Fruit fly (Drosophila melanogaster) whole organism, prepupa: ENCODE data around the gene CG33253.

Experiments used
- CG11294 ChIP-seq: fragments of 200-800 bp; sonication (Bioruptor generic); IDR thresholded peaks from 2 replicates; pipeline ENCODE4 v1.3.6; 2022; ENCODE audit warnings: missing biosample characterization, missing genetic modification characterization
- CG11902 ChIP-seq: fragments of 200-800 bp; sonication (Bioruptor generic); optimal IDR thresholded peaks from 3 replicates; lab custom pipeline; 2016; ENCODE audit warnings: missing biosample characterization, missing genetic modification characterization
- CG15336 ChIP-seq: fragments of 200-800 bp; sonication (Bioruptor generic); IDR thresholded peaks from 2 replicates; pipeline ENCODE4 v1.3.6; 2022; ENCODE audit warnings: missing biosample characterization, missing genetic modification characterization
- CG1621 ChIP-seq: fragments of 200-800 bp; sonication (Bioruptor generic); optimal IDR thresholded peaks from 3 replicates; lab custom pipeline; 2018; ENCODE audit warnings: missing biosample characterization, mild to moderate bottlenecking, missing genetic modification characterization
- CG32006 ChIP-seq: fragments of 200-800 bp; sonication (Bioruptor generic); optimal IDR thresholded peaks from 3 replicates; lab custom pipeline; 2017; ENCODE audit warnings: missing biosample characterization, mild to moderate bottlenecking, missing genetic modification characterization
- CG34406 ChIP-seq: fragments of 200-800 bp; sonication (Bioruptor generic); optimal IDR thresholded peaks from 3 replicates; lab custom pipeline; 2016; ENCODE audit warnings: missing biosample characterization, missing genetic modification characterization
- CG3919 ChIP-seq: fragments of 200-800 bp; sonication (Bioruptor generic); optimal IDR thresholded peaks from 3 replicates; lab custom pipeline; 2016; ENCODE audit warnings: missing biosample characterization, missing genetic modification characterization
- CG4318 ChIP-seq: fragments of 200-800 bp; sonication (Bioruptor generic); optimal IDR thresholded peaks from 3 replicates; lab custom pipeline; 2017; ENCODE audit warnings: missing biosample characterization, mild to moderate bottlenecking, missing genetic modification characterization
- CG6163 ChIP-seq: fragments of 200-800 bp; sonication (Bioruptor generic); IDR thresholded peaks from 3 replicates; pipeline ENCODE4 v1.3.6; 2022; ENCODE audit warnings: missing biosample characterization, missing genetic modification characterization
- CG6276 ChIP-seq: fragments of 200-800 bp; sonication (Bioruptor generic); optimal IDR thresholded peaks from 2 replicates; lab custom pipeline; 2017; ENCODE audit warnings: missing biosample characterization, mild to moderate bottlenecking, missing genetic modification characterization
- CG8319 ChIP-seq: fragments of 200-800 bp; sonication (Bioruptor generic); optimal IDR thresholded peaks from 3 replicates; lab custom pipeline; 2016; ENCODE audit warnings: missing biosample characterization, missing genetic modification characterization
- CG9139 ChIP-seq: fragments of 200-800 bp; sonication (Bioruptor generic); optimal IDR thresholded peaks from 3 replicates; lab custom pipeline; 2017; ENCODE audit warnings: missing biosample characterization, mild to moderate bottlenecking, missing genetic modification characterization
- Eip75B ChIP-seq: fragments of 200-800 bp; sonication (Bioruptor generic); optimal IDR thresholded peaks from 3 replicates; lab custom pipeline; 2016; ENCODE audit warnings: missing biosample characterization, missing genetic modification characterization
- Ets21C ChIP-seq: fragments of 200-800 bp; sonication (Bioruptor generic); optimal IDR thresholded peaks from 3 replicates; lab custom pipeline; 2016; ENCODE audit warnings: missing biosample characterization, missing genetic modification characterization
- Ets96B ChIP-seq: fragments of 200-800 bp; optimal IDR thresholded peaks from 2 replicates; lab custom pipeline; 2019; ENCODE audit warnings: missing biosample characterization, mild to moderate bottlenecking, missing genetic modification characterization, moderate library complexity
- Hr39 ChIP-seq: fragments of 200-800 bp; sonication (Bioruptor generic); optimal IDR thresholded peaks from 2 replicates; lab custom pipeline; 2016; ENCODE audit warnings: missing biosample characterization, missing genetic modification characterization
- Met ChIP-seq: fragments of 200-800 bp; sonication (Bioruptor generic); optimal IDR thresholded peaks from 3 replicates; lab custom pipeline; 2016; ENCODE audit warnings: missing biosample characterization, missing genetic modification characterization
- OdsH ChIP-seq: fragments of 200-800 bp; sonication (Bioruptor generic); optimal IDR thresholded peaks from 3 replicates; lab custom pipeline; 2016; ENCODE audit warnings: missing biosample characterization, missing genetic modification characterization
- Smox ChIP-seq: fragments of 200-800 bp; sonication (Bioruptor generic); optimal IDR thresholded peaks from 3 replicates; lab custom pipeline; 2016; ENCODE audit warnings: missing biosample characterization, missing genetic modification characterization
- Sox15 ChIP-seq: fragments of 200-800 bp; sonication (Bioruptor generic); optimal IDR thresholded peaks from 3 replicates; lab custom pipeline; 2016; ENCODE audit warnings: missing biosample characterization, missing genetic modification characterization
- acj6 ChIP-seq: fragments of 200-800 bp; sonication (Bioruptor generic); optimal IDR thresholded peaks from 3 replicates; lab custom pipeline; 2016; ENCODE audit warnings: missing biosample characterization, missing genetic modification characterization
- dac ChIP-seq: fragments of 200-800 bp; sonication (Bioruptor generic); optimal IDR thresholded peaks from 2 replicates; lab custom pipeline; 2017; ENCODE audit warnings: missing biosample characterization, mild to moderate bottlenecking, missing genetic modification characterization
- dsx ChIP-seq: fragments of 200-800 bp; optimal IDR thresholded peaks from 3 replicates; lab custom pipeline; 2019; ENCODE audit warnings: missing biosample characterization, mild to moderate bottlenecking, missing genetic modification characterization, moderate library complexity; ENCODE audit not compliant: poor library complexity, severe bottlenecking
- eg ChIP-seq: fragments of 200-800 bp; sonication (Bioruptor generic); IDR thresholded peaks from 3 replicates; pipeline ENCODE4 v1.3.6; 2022; ENCODE audit warnings: missing biosample characterization, missing genetic modification characterization
- fkh ChIP-seq: fragments of 200-800 bp; sonication (Bioruptor generic); optimal IDR thresholded peaks from 3 replicates; lab custom pipeline; 2017; ENCODE audit warnings: missing biosample characterization, mild to moderate bottlenecking, missing genetic modification characterization, moderate library complexity
- lz ChIP-seq: fragments of 200-800 bp; sonication (Bioruptor generic); optimal IDR thresholded peaks from 3 replicates; lab custom pipeline; 2016; ENCODE audit warnings: missing biosample characterization, missing genetic modification characterization
- pdm3 ChIP-seq: fragments of 200-800 bp; sonication (Bioruptor generic); optimal IDR thresholded peaks from 3 replicates; lab custom pipeline; 2016; ENCODE audit warnings: missing biosample characterization, missing genetic modification characterization
- ss ChIP-seq, 2 experiments: fragments of 200-800 bp; sonication (Bioruptor generic); optimal IDR thresholded peaks; 2 replicates in 1 of 2; 3 replicates in 1 of 2; lab custom pipeline; 2017 to 2018; ENCODE audit warnings: mild to moderate bottlenecking in 2 of 2, missing biosample characterization in 2 of 2, missing genetic modification characterization in 2 of 2, moderate library complexity in 1 of 2
- svp ChIP-seq: fragments of 200-800 bp; sonication (Bioruptor generic); peaks from one replicate; lab custom pipeline; 2016; ENCODE audit warnings: missing biosample characterization, missing genetic modification characterization
- topi ChIP-seq: fragments of 200-800 bp; sonication (Bioruptor generic); optimal IDR thresholded peaks from 3 replicates; lab custom pipeline; 2016; ENCODE audit warnings: missing biosample characterization, missing genetic modification characterization
- vri ChIP-seq: fragments of 200-800 bp; sonication (Bioruptor generic); optimal IDR thresholded peaks from 3 replicates; lab custom pipeline; 2016; ENCODE audit warnings: missing biosample characterization, mild to moderate bottlenecking, missing genetic modification characterization

The CG33253 gene

DNA sequence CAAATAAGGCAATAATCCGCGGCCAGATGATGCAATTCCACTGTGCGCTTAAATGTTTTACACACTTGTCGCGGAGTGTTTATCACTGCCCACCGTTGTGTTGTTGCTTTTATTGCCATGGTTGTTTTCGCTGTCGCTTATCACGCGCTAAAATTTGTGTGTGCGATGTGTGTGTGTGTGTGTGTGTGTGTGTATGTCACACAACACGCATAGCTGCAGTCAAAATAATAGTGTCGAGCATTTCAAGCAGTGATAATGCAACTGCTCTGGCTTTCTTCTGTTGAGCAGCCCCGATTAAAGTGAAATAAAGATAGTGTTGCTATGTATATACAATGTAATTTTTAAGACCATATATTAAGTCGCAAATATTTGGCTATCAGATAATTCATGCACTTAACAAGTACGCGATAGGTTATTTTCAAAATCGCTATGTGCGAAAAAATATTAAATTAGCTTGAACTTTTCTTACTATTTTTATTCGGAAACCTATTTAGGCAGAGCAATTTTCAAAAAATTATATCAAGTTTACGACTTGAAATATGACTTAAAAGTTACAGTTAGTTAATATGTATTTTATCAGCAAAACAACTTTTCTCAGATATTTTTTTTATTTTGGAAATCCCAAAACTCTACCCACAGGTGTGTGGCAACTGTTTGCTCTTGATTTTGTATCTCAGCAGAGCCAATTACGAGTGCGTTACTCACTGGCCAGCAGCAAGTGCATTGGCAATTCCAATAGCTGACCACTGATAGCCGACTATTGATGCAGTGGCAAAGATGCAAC lies 16.9 kb upstream of the CG33253 start (continued):
- TF ChIP-seq CG8319 (GFP tag; lab: Kevin White, UChicago) (peak; percentile 3), CG11294 (no peak), CG6276 (GFP tag; lab: Kevin White, UChicago) (peak; percentile 38), lz (GFP tag; lab: Kevin White, UChicago) (peak; percentile 63), acj6 (GFP tag; lab: Kevin White, UChicago) (peak; percentile 44), OdsH (peak; percentile 17), CG11902 (peak; percentile 5), CG34406 (peak; percentile 35), eg (GFP tag; lab: Robert Waterston, UW) (0 out of 3 replicates have a peak, but pooled peaks have one; percentile 30), Smox (GFP tag; lab: Kevin White, UChicago) (peak; percentile 45), dac (no peak), topi (GFP tag; lab: Kevin White, UChicago) (peak; percentile 48), CG1621 (peak; percentile 0), Met (GFP tag; lab: Kevin White, UChicago) (peak; percentile 59), CG32006 (GFP tag; lab: Kevin White, UChicago) (peak; percentile 73), dsx (GFP tag; lab: Kevin White, UChicago) (peak; percentile 22), pdm3 (GFP tag; lab: Kevin White, UChicago) (peak; percentile 45), CG3919 (peak; percentile 11)

DNA sequence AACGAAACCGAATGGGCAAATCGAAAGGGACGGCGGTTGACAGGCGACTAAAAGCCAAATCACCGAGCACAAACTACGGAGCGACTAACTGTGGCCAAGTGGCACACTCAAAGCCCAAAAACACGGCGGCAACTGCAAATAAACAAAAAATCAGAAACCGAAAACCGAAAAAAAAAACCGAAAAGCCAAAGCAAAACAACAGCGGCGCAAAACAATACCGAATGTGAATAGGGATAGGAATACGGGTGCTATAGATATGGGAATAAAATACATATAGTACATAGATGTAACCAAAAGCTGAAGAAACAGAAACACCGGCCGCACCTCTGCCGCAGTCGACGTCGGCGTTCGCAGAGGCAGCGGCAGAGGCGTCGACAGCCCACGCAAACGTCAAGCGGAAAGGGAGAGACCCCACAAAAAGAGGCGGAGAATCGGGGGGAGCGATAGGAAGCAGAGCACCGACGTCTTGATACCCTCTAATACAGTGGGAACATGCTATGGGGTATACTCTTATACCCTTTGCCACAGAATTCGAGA lies 16.1 kb upstream of the CG33253 start, which contains the start of gene RhoGAP18B:
Gene RhoGAP18B (minus strand): TSS at position 51 of the 537 bp plus-strand sequence.
- TF ChIP-seq Ets96B (no peak), CG6163 (GFP tag; lab: Robert Waterston, UW) (0 out of 3 replicates have a peak, but pooled peaks have one; percentile 8)

DNA sequence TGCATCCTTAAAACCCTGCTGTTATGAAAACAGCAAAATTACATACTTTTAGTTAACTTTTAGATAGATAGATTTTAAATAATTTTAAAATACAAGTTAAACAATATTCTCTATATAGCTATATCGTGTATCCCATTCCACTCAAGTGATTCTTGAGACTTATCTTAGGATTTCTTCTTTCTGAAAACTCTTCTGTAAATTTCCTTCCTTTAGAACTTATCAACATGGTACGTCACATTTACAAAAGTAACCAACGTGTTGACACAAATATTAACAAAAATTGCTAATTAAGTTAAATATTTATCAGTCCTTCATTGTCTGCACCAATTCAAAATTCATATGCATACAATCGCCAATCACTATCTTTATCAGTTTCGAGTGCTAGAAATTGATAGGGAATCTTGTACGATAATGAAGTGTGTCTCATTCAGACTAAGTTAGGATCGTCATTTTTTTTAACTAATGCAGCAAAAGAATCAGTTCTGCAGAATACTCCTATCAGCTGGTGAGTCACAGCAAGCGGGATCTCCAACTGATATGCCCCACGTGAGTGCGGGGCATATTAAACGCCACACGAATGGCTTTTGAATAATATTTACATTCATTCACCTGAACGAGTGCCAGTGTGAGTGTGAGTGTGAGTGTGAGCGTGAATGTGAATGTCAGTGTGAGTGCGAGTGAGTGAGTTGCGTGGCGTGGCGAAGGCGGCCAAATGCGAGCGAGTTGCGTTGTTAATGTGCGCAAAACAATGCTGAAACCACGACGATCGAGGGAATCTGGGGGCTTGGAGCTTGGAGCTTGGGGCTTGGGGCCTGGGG lies 15.4 kb upstream of the CG33253 start:
- TF ChIP-seq vri (GFP tag; lab: Kevin White, UChicago) (peak; percentile 50), Sox15 (GFP tag; lab: Kevin White, UChicago) (no peak), CG9139 (GFP tag; lab: Kevin White, UChicago) (no peak), svp (GFP tag; lab: Kevin White, UChicago) (peak; percentile 65), dsx (GFP tag; lab: Kevin White, UChicago) (peak; percentile 18), Ets21C (GFP tag; lab: Kevin White, UChicago) (no peak), topi (GFP tag; lab: Kevin White, UChicago) (no peak), fkh (GFP tag; lab: Kevin White, UChicago) (peak; percentile 81)

DNA sequence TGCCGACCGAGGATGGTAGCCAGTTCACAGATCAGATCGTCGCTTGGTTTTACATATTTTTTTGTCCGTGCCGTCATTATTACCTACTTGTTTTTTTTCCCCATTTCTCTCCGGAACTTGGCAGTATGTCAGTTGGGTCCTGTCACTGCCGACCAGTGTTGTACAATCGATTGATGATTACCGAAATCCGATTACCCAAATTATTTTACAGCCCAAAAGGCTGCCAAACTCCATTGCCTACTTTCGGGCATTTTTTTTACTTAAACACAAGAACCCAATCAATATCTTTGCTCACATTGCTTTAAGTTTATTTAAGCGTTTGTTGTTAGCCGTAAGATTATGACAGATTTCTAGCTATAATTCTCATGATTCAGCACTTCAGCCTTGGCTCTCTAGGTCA lies 12.4 kb upstream of the CG33253 start, which contains the start of gene Inx5:
Gene Inx5 (minus strand): TSS at position 93 of the 400 bp plus-strand sequence.
- TF ChIP-seq pdm3 (GFP tag; lab: Kevin White, UChicago): no peak
- TF ChIP-seq CG11902: no peak
- no peak for TF ChIP-seq CG15336 (GFP tag; lab: Robert Waterston, UW)
- no peak for TF ChIP-seq Eip75B (GFP tag; lab: Kevin White, UChicago)
- TF ChIP-seq vri (GFP tag; lab: Kevin White, UChicago): no peak
- no peak for TF ChIP-seq Smox (GFP tag; lab: Kevin White, UChicago)
- TF ChIP-seq Hr39 (GFP tag; lab: Kevin White, UChicago): no peak
- no peak for TF ChIP-seq ss (GFP tag; optimal IDR thresholded peaks at IDR 0.05; lab: Kevin White, UChicago)
- TF ChIP-seq CG4318 (GFP tag; lab: Kevin White, UChicago): no peak
